Worm (Caenorhabditis elegans): ENCODE results near the gene DH11.2.

ce11 chrII:8042289-8042688, 29.7 kb downstream of the DH11.2 start, which contains the start of gene T05H10.1:
- TF ChIP-seq unc-62 (GFP tag; optimal IDR thresholded peaks at IDR 0.05 in 1 of 2): no peak
- no peak for TF ChIP-seq unc-62 (tag; optimal IDR thresholded peaks at IDR 0.05)
- TF ChIP-seq ctbp-1 (GFP tag; IDR thresholded peaks at IDR 0.05): no peak
- TF ChIP-seq hmg-1.1 (GFP tag; IDR thresholded peaks at IDR 0.05): no peak
- TF ChIP-seq nhr-10 (tag; optimal IDR thresholded peaks at IDR 0.05): no peak
- no peak for TF ChIP-seq egl-27 (tag; optimal IDR thresholded peaks at IDR 0.05)
- no peak for TF ChIP-seq ceh-82 (tag; optimal IDR thresholded peaks at IDR 0.05)
- no peak for TF ChIP-seq fkh-10 (GFP tag; optimal IDR thresholded peaks at IDR 0.05)
- no peak for TF ChIP-seq pqm-1 (tag; optimal IDR thresholded peaks at IDR 0.05)
- TF ChIP-seq nhr-25 (tag; optimal IDR thresholded peaks at IDR 0.05; ENCODE audit: borderline replicate concordance, insufficient read depth): no peak
- no peak for TF ChIP-seq ZK546.5 (tag; optimal IDR thresholded peaks at IDR 0.05)
- TF ChIP-seq nhr-102 (tag; optimal IDR thresholded peaks at IDR 0.05): no peak
- TF ChIP-seq nhr-11 (tag; optimal IDR thresholded peaks at IDR 0.05): no peak
- TF ChIP-seq aly-2 (tag; optimal IDR thresholded peaks at IDR 0.05): no peak
- no peak for TF ChIP-seq nhr-28 (tag; optimal IDR thresholded peaks at IDR 0.05)
